Fruit fly (Drosophila melanogaster) whole organism, embryonic: Measurements from ENCODE around the gene Trs23.

Source experiments
- Bdp1 ChIP-seq: fragments of 200-800 bp; sonication (Bioruptor generic); optimal IDR thresholded peaks from 3 replicates; lab custom pipeline; 2016; ENCODE audit warnings: missing biosample characterization, missing genetic modification characterization
- Bgb ChIP-seq: fragments of 200-800 bp; sonication (Bioruptor generic); IDR thresholded peaks from 2 replicates; pipeline ENCODE4 v1.3.6; 2022; ENCODE audit warnings: missing biosample characterization, missing genetic modification characterization; ENCODE audit not compliant: partially characterized antibody
- CG1024 ChIP-seq: fragments of 200-800 bp; sonication (Bioruptor generic); IDR thresholded peaks from 2 replicates; pipeline ENCODE4 v1.3.6; 2022; ENCODE audit warnings: missing biosample characterization, missing genetic modification characterization
- CG10321 ChIP-seq: fragments of 200-800 bp; sonication (Bioruptor generic); IDR thresholded peaks from 2 replicates; pipeline ENCODE4 v1.3.6; 2022; ENCODE audit warnings: missing biosample characterization, missing genetic modification characterization
- CG1233 ChIP-seq: fragments of 200-800 bp; sonication (Bioruptor generic); optimal IDR thresholded peaks from 4 replicates; lab custom pipeline; 2018; ENCODE audit warnings: missing biosample characterization, mild to moderate bottlenecking, missing genetic modification characterization
- CG13287 ChIP-seq: fragments of 200-800 bp; sonication (Bioruptor generic); IDR thresholded peaks from 2 replicates; pipeline ENCODE4 v1.3.6; 2022; ENCODE audit warnings: missing biosample characterization, missing genetic modification characterization; ENCODE audit not compliant: partially characterized antibody
- CG13894 ChIP-seq: fragments of 200-800 bp; sonication (Bioruptor generic); optimal IDR thresholded peaks from 3 replicates; lab custom pipeline; 2018; ENCODE audit warnings: missing biosample characterization, mild to moderate bottlenecking, missing genetic modification characterization, moderate library complexity
- CG14710 ChIP-seq: fragments of 200-800 bp; sonication (Bioruptor generic); optimal IDR thresholded peaks from 3 replicates; lab custom pipeline; 2019; ENCODE audit warnings: missing biosample characterization, mild to moderate bottlenecking, missing genetic modification characterization, moderate library complexity
- CG14860 ChIP-seq: fragments of 200-800 bp; sonication (Bioruptor generic); IDR thresholded peaks from 3 replicates; pipeline ENCODE4 v1.3.6; 2022; ENCODE audit warnings: missing biosample characterization, missing genetic modification characterization; ENCODE audit not compliant: partially characterized antibody
- CG1603 ChIP-seq: fragments of 200-800 bp; sonication (Bioruptor generic); optimal IDR thresholded peaks from 2 replicates; lab custom pipeline; 2019; ENCODE audit warnings: missing biosample characterization, mild to moderate bottlenecking, missing genetic modification characterization, moderate library complexity
- CG16779 ChIP-seq: fragments of 200-800 bp; sonication (Bioruptor generic); IDR thresholded peaks from 2 replicates; pipeline ENCODE4 v1.3.6; 2022; ENCODE audit warnings: missing biosample characterization, missing genetic modification characterization
- CG17385 ChIP-seq: fragments of 200-800 bp; sonication (Bioruptor generic); optimal IDR thresholded peaks from 3 replicates; lab custom pipeline; 2018; ENCODE audit warnings: missing biosample characterization, mild to moderate bottlenecking, missing genetic modification characterization
- CG31441 ChIP-seq: fragments of 200-800 bp; sonication (Bioruptor generic); IDR thresholded peaks from 2 replicates; pipeline ENCODE4 v1.3.6; 2022; ENCODE audit warnings: missing biosample characterization, missing genetic modification characterization
- CG34224 ChIP-seq: fragments of 200-800 bp; sonication (Bioruptor generic); IDR thresholded peaks from 3 replicates; pipeline ENCODE4 v1.3.6; 2022; ENCODE audit warnings: missing biosample characterization, missing genetic modification characterization; ENCODE audit not compliant: partially characterized antibody
- CG42726 ChIP-seq: fragments of 200-800 bp; sonication (Bioruptor generic); IDR thresholded peaks from 2 replicates; pipeline ENCODE4 v1.3.6; 2022; ENCODE audit warnings: missing biosample characterization, missing genetic modification characterization; ENCODE audit not compliant: partially characterized antibody
- CG6791 ChIP-seq: fragments of 200-800 bp; sonication (Bioruptor generic); IDR thresholded peaks from 3 replicates; pipeline ENCODE4 v1.3.6; 2022; ENCODE audit warnings: missing biosample characterization, missing genetic modification characterization; ENCODE audit not compliant: partially characterized antibody
- CG7786 ChIP-seq: fragments of 200-800 bp; sonication (Bioruptor generic); optimal IDR thresholded peaks from 2 replicates; lab custom pipeline; 2016; ENCODE audit warnings: missing biosample characterization, missing genetic modification characterization
- CG7928 ChIP-seq: fragments of 200-800 bp; sonication (Bioruptor generic); optimal IDR thresholded peaks from 2 replicates; lab custom pipeline; 2017; ENCODE audit warnings: missing biosample characterization, mild to moderate bottlenecking, missing genetic modification characterization
- CG7987 ChIP-seq: fragments of 200-800 bp; sonication (Bioruptor generic); optimal IDR thresholded peaks from 2 replicates; lab custom pipeline; 2018; ENCODE audit warnings: missing biosample characterization, mild to moderate bottlenecking, missing genetic modification characterization, moderate library complexity
- CG8359 ChIP-seq: fragments of 200-800 bp; sonication (Bioruptor generic); optimal IDR thresholded peaks from 2 replicates; lab custom pipeline; 2017; ENCODE audit warnings: missing biosample characterization, mild to moderate bottlenecking, missing genetic modification characterization, borderline replicate concordance
- Eip74EF ChIP-seq, 2 experiments: fragments of 200-800 bp in 1 of 2; fragments of >200 bp in 1 of 2; sonication (Bioruptor generic) in 1 of 2; optimal IDR thresholded peaks; 2 replicates each; lab custom pipeline; 2017 to 2019; ENCODE audit warnings: missing biosample characterization in 2 of 2, missing genetic modification characterization in 2 of 2, mild to moderate bottlenecking in 1 of 2, moderate library complexity in 1 of 2
- H15 ChIP-seq: fragments of 200-800 bp; sonication (Bioruptor generic); IDR thresholded peaks from 3 replicates; pipeline ENCODE4 v1.3.6; 2022; ENCODE audit warnings: missing biosample characterization, missing genetic modification characterization
- Scr ChIP-seq: fragments of 200-800 bp; sonication (Bioruptor generic); IDR thresholded peaks from 2 replicates; pipeline ENCODE4 v1.3.6; 2022; ENCODE audit warnings: missing biosample characterization, missing genetic modification characterization; ENCODE audit not compliant: partially characterized antibody
- ap ChIP-seq: fragments of 200-800 bp; sonication (Bioruptor generic); IDR thresholded peaks from 2 replicates; pipeline ENCODE4 v1.3.6; 2022; ENCODE audit warnings: missing biosample characterization, missing genetic modification characterization
- ato ChIP-seq: fragments of 200-800 bp; sonication (Bioruptor generic); IDR thresholded peaks from 2 replicates; pipeline ENCODE4 v1.3.6; 2022; ENCODE audit warnings: missing biosample characterization, missing genetic modification characterization; ENCODE audit not compliant: partially characterized antibody
- bbx ChIP-seq: fragments of 200-800 bp; sonication (Bioruptor generic); IDR thresholded peaks from 2 replicates; pipeline ENCODE4 v1.3.6; 2022; ENCODE audit warnings: missing biosample characterization, missing genetic modification characterization; ENCODE audit not compliant: partially characterized antibody
- chinmo ChIP-seq: fragments of 200-800 bp; sonication (Bioruptor generic); IDR thresholded peaks from 4 replicates; pipeline ENCODE4 v1.3.6; 2022; ENCODE audit warnings: missing biosample characterization, missing genetic modification characterization; ENCODE audit not compliant: partially characterized antibody
- danr ChIP-seq: fragments of 200-800 bp; sonication (Bioruptor generic); IDR thresholded peaks from 2 replicates; pipeline ENCODE4 v1.3.6; 2022; ENCODE audit warnings: missing biosample characterization, missing genetic modification characterization
- hb ChIP-seq: fragments of 200-800 bp; sonication (Bioruptor generic); IDR thresholded peaks from 3 replicates; pipeline ENCODE4 v1.3.6; 2022; ENCODE audit warnings: missing biosample characterization, missing genetic modification characterization; ENCODE audit not compliant: partially characterized antibody
- hbn ChIP-seq: fragments of 200-800 bp; sonication (Bioruptor generic); IDR thresholded peaks from 2 replicates; pipeline ENCODE4 v1.3.6; 2022; ENCODE audit warnings: missing biosample characterization, missing genetic modification characterization; ENCODE audit not compliant: partially characterized antibody
- hth ChIP-seq: fragments of >200 bp; optimal IDR thresholded peaks from 2 replicates; lab custom pipeline; 2017; ENCODE audit warnings: inconsistent platforms
- insv ChIP-seq, 2 experiments: fragments of 200-800 bp; sonication (Bioruptor generic); optimal IDR thresholded peaks; 3 replicates each; lab custom pipeline; 2016 to 2018; ENCODE audit warnings: missing biosample characterization in 2 of 2, missing genetic modification characterization in 2 of 2
- inv ChIP-seq: fragments of 200-800 bp; sonication (Bioruptor generic); IDR thresholded peaks from 2 replicates; pipeline ENCODE4 v1.3.6; 2022; ENCODE audit warnings: missing biosample characterization, missing genetic modification characterization; ENCODE audit not compliant: partially characterized antibody
- jing ChIP-seq: fragments of 200-800 bp; sonication (Bioruptor generic); optimal IDR thresholded peaks from 2 replicates; lab custom pipeline; 2018; ENCODE audit warnings: missing biosample characterization, mild to moderate bottlenecking, missing genetic modification characterization
- mld ChIP-seq: fragments of 200-800 bp; sonication (Bioruptor generic); IDR thresholded peaks from 3 replicates; pipeline ENCODE4 v1.3.6; 2022; ENCODE audit warnings: missing biosample characterization, missing genetic modification characterization; ENCODE audit not compliant: partially characterized antibody
- onecut ChIP-seq: fragments of 200-800 bp; sonication (Bioruptor generic); IDR thresholded peaks from 2 replicates; pipeline ENCODE4 v1.3.6; 2022; ENCODE audit warnings: missing biosample characterization, missing genetic modification characterization
- sens ChIP-seq: fragments of 200-800 bp; sonication (Bioruptor generic); peaks from one replicate; lab custom pipeline; 2016; ENCODE audit warnings: missing biosample characterization, missing genetic modification characterization
- slou ChIP-seq: fragments of 200-800 bp; sonication (Bioruptor generic); optimal IDR thresholded peaks from 3 replicates; lab custom pipeline; 2016; ENCODE audit warnings: missing biosample characterization, missing genetic modification characterization
- sna ChIP-seq: fragments of 200-800 bp; sonication (Bioruptor generic); IDR thresholded peaks from 2 replicates; pipeline ENCODE4 v1.3.6; 2022; ENCODE audit warnings: missing biosample characterization, missing genetic modification characterization; ENCODE audit not compliant: partially characterized antibody
- tna ChIP-seq: fragments of 200-800 bp; sonication (Bioruptor generic); IDR thresholded peaks from 2 replicates; pipeline ENCODE4 v1.3.6; 2022; ENCODE audit warnings: missing biosample characterization, missing genetic modification characterization; ENCODE audit not compliant: partially characterized antibody
- vnd ChIP-seq: fragments of 200-800 bp; sonication (Bioruptor generic); IDR thresholded peaks from 3 replicates; pipeline ENCODE4 v1.3.6; 2022; ENCODE audit warnings: missing biosample characterization, missing genetic modification characterization; ENCODE audit not compliant: partially characterized antibody
- wek ChIP-seq: fragments of 200-800 bp; sonication (Bioruptor generic); optimal IDR thresholded peaks from 3 replicates; lab custom pipeline; 2018; ENCODE audit warnings: missing biosample characterization, mild to moderate bottlenecking, missing genetic modification characterization, moderate library complexity
- zen2 ChIP-seq: fragments of 200-800 bp; sonication (Bioruptor generic); IDR thresholded peaks from 3 replicates; pipeline ENCODE4 v1.3.6; 2022; ENCODE audit warnings: missing biosample characterization, missing genetic modification characterization; ENCODE audit not compliant: partially characterized antibody

Trs23 gene

DNA sequence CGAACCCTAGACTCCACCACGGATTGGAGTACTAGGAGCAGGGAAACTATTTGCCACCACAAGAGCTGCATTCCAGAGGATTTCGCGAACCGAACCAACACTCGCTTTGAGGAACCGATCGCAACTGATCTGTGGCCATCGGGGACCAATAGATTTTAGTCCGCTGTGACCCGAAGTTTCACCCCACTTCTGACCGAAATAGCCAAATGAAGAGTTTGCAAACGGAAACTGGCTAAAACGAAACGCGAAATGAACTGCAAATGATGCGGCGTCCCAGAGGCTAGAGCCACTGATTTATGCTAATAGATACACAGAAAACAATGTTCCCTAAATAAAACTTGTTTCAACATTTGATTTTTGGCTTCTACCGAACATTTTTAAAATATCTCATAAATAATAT lies 6.3 kb upstream of the Trs23 start, which contains the start of gene CG9287:
Gene CG9287, minus strand, starts transcription at position 101 of the 400 bp plus-strand sequence.
- no peak for TF ChIP-seq CG7786 (GFP tag; lab: Kevin White, UChicago)
- TF ChIP-seq hb (GFP tag; lab: Robert Waterston, UW) = no peak
- 0 out of 2 replicates have a peak, but pooled peaks have one; percentile 14 for TF ChIP-seq ap

DNA sequence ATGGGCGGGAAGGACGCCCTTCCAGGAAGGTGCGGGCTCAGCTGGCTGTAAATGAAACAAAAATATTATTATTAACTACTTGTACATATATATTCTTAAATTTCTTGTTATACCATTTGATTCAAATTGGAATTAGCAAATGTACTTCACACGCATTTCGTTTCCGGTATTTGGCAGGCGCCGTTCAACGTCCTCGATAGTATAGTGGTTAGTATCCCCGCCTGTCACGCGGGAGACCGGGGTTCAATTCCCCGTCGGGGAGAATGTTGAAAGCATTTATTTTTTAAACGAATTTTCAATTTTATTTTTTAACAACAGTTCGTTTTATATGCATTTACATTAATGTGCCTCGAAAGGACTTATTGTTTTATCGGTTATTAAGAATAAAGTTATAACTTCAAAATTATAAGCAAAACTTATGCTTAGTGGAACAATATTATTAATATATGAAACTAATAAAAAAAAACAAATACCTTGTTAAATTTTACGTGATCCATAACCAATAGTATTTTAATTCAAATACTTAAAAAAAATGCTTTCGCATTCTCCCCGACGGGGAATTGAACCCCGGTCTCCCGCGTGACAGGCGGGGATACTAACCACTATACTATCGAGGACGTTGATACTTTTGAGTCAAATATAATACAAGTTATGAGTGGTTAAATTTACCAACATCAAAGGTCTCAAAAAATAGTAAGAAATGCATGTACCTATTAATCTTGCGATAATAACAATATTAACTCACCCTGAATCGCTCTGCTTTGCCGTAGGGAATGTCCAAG lies 2.6 kb upstream of the Trs23 start:
- no peak for TF ChIP-seq slou (GFP tag; lab: Kevin White, UChicago)
- TF ChIP-seq ato (GFP tag; lab: Robert Waterston, UW) = peak; percentile 74; the same call in 1 of the 2 replicates
- TF ChIP-seq CG1024 (GFP tag; lab: Robert Waterston, UW) = no peak
- TF ChIP-seq CG8359 (GFP tag; lab: Kevin White, UChicago) = no peak
- TF ChIP-seq CG31441 (GFP tag; lab: Robert Waterston, UW) = 0 out of 2 replicates have a peak, but pooled peaks have one; percentile 0
- no peak for TF ChIP-seq H15 (GFP tag; lab: Robert Waterston, UW)
- peak; percentile 97 for TF ChIP-seq Bdp1
- no peak for TF ChIP-seq CG13894 (tag; lab: Kevin White, UChicago)
- TF ChIP-seq CG14710 (tag; lab: Kevin White, UChicago) = no peak
- TF ChIP-seq CG7987 (GFP tag; lab: Kevin White, UChicago) = no peak
- no peak for TF ChIP-seq jing (GFP tag; lab: Kevin White, UChicago)
- TF ChIP-seq sna = peak; percentile 53; the same call in 1 of the 2 replicates
- TF ChIP-seq CG10321 = no peak
- TF ChIP-seq sens (GFP tag; lab: Kevin White, UChicago) = peak; percentile 41
- TF ChIP-seq mld (GFP tag; lab: Robert Waterston, UW) = peak; percentile 85
- no peak for TF ChIP-seq CG16779 (GFP tag; lab: Robert Waterston, UW)
- TF ChIP-seq zen2 (GFP tag; lab: Robert Waterston, UW) = peak; percentile 28; the same call in 2 of the 3 replicates
- TF ChIP-seq onecut (GFP tag; lab: Robert Waterston, UW) = no peak
- peak; percentile 81 for TF ChIP-seq CG14860 (GFP tag; lab: Robert Waterston, UW)
- TF ChIP-seq CG34224 (GFP tag; lab: Robert Waterston, UW) = 0 out of 3 replicates have a peak, but pooled peaks have one; percentile 46
- TF ChIP-seq CG1603 (tag; lab: Kevin White, UChicago) = no peak
- TF ChIP-seq inv (GFP tag; lab: Robert Waterston, UW) = peak; percentile 45; the same call in 1 of the 2 replicates
- peak; percentile 91 for TF ChIP-seq CG42726 (GFP tag; lab: Robert Waterston, UW)
- 0 out of 4 replicates have a peak, but pooled peaks have one; percentile 40 for TF ChIP-seq chinmo (GFP tag; lab: Robert Waterston, UW)
- peak; percentile 10; the same call in 1 of the 2 replicates for TF ChIP-seq CG13287
- TF ChIP-seq wek (GFP tag; lab: Kevin White, UChicago) = no peak
- TF ChIP-seq bbx = peak; percentile 79
- TF ChIP-seq vnd (GFP tag; lab: Robert Waterston, UW) = peak; percentile 71
- no peak for TF ChIP-seq CG1233 (GFP tag; lab: Kevin White, UChicago)
- 0 out of 2 replicates have a peak, but pooled peaks have one; percentile 36 for TF ChIP-seq hbn (GFP tag; lab: Robert Waterston, UW)
- no peak for TF ChIP-seq CG7928 (GFP tag; lab: Kevin White, UChicago)
- peak; percentile 84 for TF ChIP-seq tna (GFP tag; lab: Robert Waterston, UW)
- TF ChIP-seq Bgb (GFP tag; lab: Robert Waterston, UW) = peak; percentile 82
- TF ChIP-seq CG17385 (GFP tag; lab: Kevin White, UChicago) = no peak
- peak; percentile 92 for TF ChIP-seq CG6791 (GFP tag; lab: Robert Waterston, UW)
- peak in 1 of 2 experiments; percentile 65 for TF ChIP-seq insv (GFP tag; optimal IDR thresholded peaks at IDR 0.05; lab: Kevin White, UChicago)
- no peak for TF ChIP-seq danr (GFP tag; lab: Robert Waterston, UW)
- no peak for TF ChIP-seq hth
- TF ChIP-seq Eip74EF (GFP tag; optimal IDR thresholded peaks at IDR 0.05; lab: Kevin White, UChicago) = peak in 1 of 2 experiments; percentile 25
- TF ChIP-seq hb (GFP tag; lab: Robert Waterston, UW) = peak; percentile 71; the same call in 2 of the 3 replicates
- TF ChIP-seq Scr (GFP tag; lab: Robert Waterston, UW) = peak; percentile 72
